Worm (Caenorhabditis elegans) whole organism, L1 larva: ENCODE results near the gene mob-1.

Experiments used
- C16A3.4 ChIP-seq: fragments of 150-350 bp; optimal IDR thresholded peaks from 2 replicates; lab custom pipeline; 2014; ENCODE audit warnings: missing biosample characterization, missing genetic modification characterization
- C34B4.2 ChIP-seq: sonication (generic microtip); optimal IDR thresholded peaks from 2 replicates; lab custom pipeline; 2017; ENCODE audit warnings: mild to moderate bottlenecking, missing genetic modification characterization, missing compliant biosample characterization
- F16B12.6 ChIP-seq: fragments of 150-350 bp; optimal IDR thresholded peaks from 2 replicates; lab custom pipeline; 2014; ENCODE audit warnings: missing biosample characterization, missing genetic modification characterization
- aha-1 ChIP-seq: fragments of 150-350 bp; optimal IDR thresholded peaks from 2 replicates; lab custom pipeline; 2014; ENCODE audit warnings: missing biosample characterization, missing genetic modification characterization
- alr-1 ChIP-seq: fragments of 200-800 bp; sonication (Bioruptor generic); optimal IDR thresholded peaks from 2 replicates; lab custom pipeline; 2018; ENCODE audit warnings: borderline replicate concordance, mild to moderate bottlenecking, missing genetic modification characterization, missing compliant biosample characterization
- ama-1 ChIP-seq: fragments of 150-350 bp; optimal IDR thresholded peaks from 2 replicates; lab custom pipeline; 2014
- ceh-63 ChIP-seq: fragments of 200-800 bp; sonication (Bioruptor generic); optimal IDR thresholded peaks from 2 replicates; lab custom pipeline; 2018; ENCODE audit warnings: mild to moderate bottlenecking, missing genetic modification characterization, missing compliant biosample characterization
- ceh-82 ChIP-seq, 3 experiments: fragments of 150-350 bp in 1 of 3; sonication (generic microtip) in 2 of 3; optimal IDR thresholded peaks; 2 replicates each; lab custom pipeline; 2014 to 2017; ENCODE audit warnings: missing biosample characterization in 3 of 3, missing genetic modification characterization in 3 of 3
- ceh-88 ChIP-seq: fragments of 200-800 bp; sonication (Bioruptor generic); IDR thresholded peaks from 2 replicates; pipeline ENCODE4 v1.3.6; 2022; ENCODE audit warnings: missing genetic modification characterization, missing compliant biosample characterization
- ceh-90 ChIP-seq: sonication (generic microtip); optimal IDR thresholded peaks from 2 replicates; lab custom pipeline; 2016; ENCODE audit warnings: missing genetic modification characterization, missing compliant biosample characterization
- ces-1 ChIP-seq: fragments of 150-350 bp; optimal IDR thresholded peaks from 2 replicates; lab custom pipeline; 2014; ENCODE audit warnings: missing biosample characterization, missing genetic modification reagents, missing genetic modification characterization
- dpl-1 ChIP-seq, 3 experiments: fragments of 150-350 bp in 2 of 3; sonication (generic microtip) in 1 of 3; optimal IDR thresholded peaks; 2 replicates each; lab custom pipeline; 2014 to 2017; ENCODE audit warnings: missing biosample characterization in 3 of 3, missing genetic modification characterization in 3 of 3, missing genetic modification reagents in 3 of 3
- efl-1 ChIP-seq, 4 experiments: fragments of 150-350 bp; optimal IDR thresholded peaks in 3 of 4; peaks in 1 of 4; 1 replicate in 1 of 4; 2 replicates in 3 of 4; lab custom pipeline; 2014; ENCODE audit warnings: missing biosample characterization in 2 of 4, missing genetic modification characterization in 2 of 4, missing genetic modification reagents in 2 of 4
- egl-13 ChIP-seq: sonication (generic microtip); optimal IDR thresholded peaks from 2 replicates; lab custom pipeline; 2016; ENCODE audit warnings: missing genotype, missing genetic modification reagents, missing genetic modification characterization, missing compliant biosample characterization
- egl-27 ChIP-seq, 2 experiments: fragments of 150-350 bp in 1 of 2; sonication (generic microtip); optimal IDR thresholded peaks; 3 replicates each; lab custom pipeline; 2017 to 2018; ENCODE audit warnings: missing biosample characterization in 2 of 2, missing genetic modification characterization in 2 of 2, missing genetic modification reagents in 2 of 2
- elt-3 ChIP-seq, 6 experiments: fragments of 150-350 bp in 1 of 6; sonication (generic microtip); optimal IDR thresholded peaks; 2 replicates each; lab custom pipeline; 2017 to 2018; ENCODE audit warnings: missing biosample characterization in 6 of 6, missing genetic modification characterization in 6 of 6, inconsistent platforms in 1 of 6
- fkh-10 ChIP-seq: sonication (generic microtip); optimal IDR thresholded peaks from 2 replicates; lab custom pipeline; 2017; ENCODE audit warnings: missing biosample characterization, missing genetic modification reagents, missing genetic modification characterization
- fkh-8 ChIP-seq: sonication (generic microtip); optimal IDR thresholded peaks from 2 replicates; lab custom pipeline; 2016; ENCODE audit warnings: mild to moderate bottlenecking, missing genetic modification characterization, missing compliant biosample characterization
- grh-1 ChIP-seq: fragments of 200-800 bp; sonication (Bioruptor generic); IDR thresholded peaks from 2 replicates; pipeline ENCODE4 v1.3.6; 2022; ENCODE audit warnings: missing genetic modification reagents, missing genetic modification characterization, missing compliant biosample characterization
- hpl-2 ChIP-seq: fragments of 150-350 bp; optimal IDR thresholded peaks from 2 replicates; lab custom pipeline; 2014; ENCODE audit warnings: missing biosample characterization, missing genetic modification reagents, missing genetic modification characterization
- irx-1 ChIP-seq: sonication (generic microtip); optimal IDR thresholded peaks from 2 replicates; lab custom pipeline; 2016; ENCODE audit warnings: missing genetic modification characterization, missing compliant biosample characterization
- lin-13 ChIP-seq: fragments of 150-350 bp; optimal IDR thresholded peaks from 2 replicates; lab custom pipeline; 2014; ENCODE audit warnings: missing biosample characterization, missing genetic modification reagents, missing genetic modification characterization
- lin-14 ChIP-seq: fragments of 200-800 bp; sonication (Bioruptor generic); optimal IDR thresholded peaks from 2 replicates; lab custom pipeline; 2018; ENCODE audit warnings: mild to moderate bottlenecking, missing genetic modification characterization, moderate library complexity, missing compliant biosample characterization
- lin-35 ChIP-seq, 2 experiments: fragments of 150-350 bp; optimal IDR thresholded peaks; 2 replicates each; lab custom pipeline; 2014; ENCODE audit warnings: missing biosample characterization in 2 of 2, missing genetic modification characterization in 2 of 2, missing genetic modification reagents in 2 of 2
- lin-39 ChIP-seq: fragments of 150-350 bp; optimal IDR thresholded peaks from 2 replicates; lab custom pipeline; 2014; ENCODE audit warnings: missing biosample characterization, missing genetic modification reagents, missing genetic modification characterization
- mab-9 ChIP-seq: fragments of 200-800 bp; sonication (Bioruptor generic); IDR thresholded peaks from 2 replicates; pipeline ENCODE4 v1.3.6; 2022; ENCODE audit warnings: missing genetic modification reagents, missing genetic modification characterization, missing compliant biosample characterization
- mdl-1 ChIP-seq, 2 experiments: fragments of 150-350 bp; optimal IDR thresholded peaks; 2 replicates each; lab custom pipeline; 2014 to 2017; ENCODE audit warnings: missing biosample characterization in 2 of 2, missing genetic modification characterization in 2 of 2, inconsistent platforms in 1 of 2
- mef-2 ChIP-seq: fragments of 150-350 bp; optimal IDR thresholded peaks from 2 replicates; lab custom pipeline; 2014; ENCODE audit warnings: missing biosample characterization, missing genetic modification characterization
- mep-1 ChIP-seq: fragments of 150-350 bp; optimal IDR thresholded peaks from 2 replicates; lab custom pipeline; 2014; ENCODE audit warnings: missing biosample characterization, missing genetic modification characterization
- nhr-11 ChIP-seq: fragments of 150-350 bp; optimal IDR thresholded peaks from 2 replicates; lab custom pipeline; 2014; ENCODE audit warnings: missing biosample characterization, missing genetic modification characterization
- nhr-19 ChIP-seq: fragments of 200-800 bp; sonication (Bioruptor generic); conservative IDR thresholded peaks from 2 replicates; pipeline ENCODE4 v1.3.6; 2022; ENCODE audit warnings: missing genetic modification characterization, missing compliant biosample characterization
- nhr-237 ChIP-seq: fragments of 150-350 bp; optimal IDR thresholded peaks from 2 replicates; lab custom pipeline; 2014; ENCODE audit warnings: missing biosample characterization, missing genetic modification characterization
- nhr-28 ChIP-seq: fragments of 150-350 bp; optimal IDR thresholded peaks from 2 replicates; lab custom pipeline; 2014; ENCODE audit warnings: missing biosample characterization, missing genetic modification characterization
- pag-3 ChIP-seq: sonication (generic microtip); optimal IDR thresholded peaks from 2 replicates; lab custom pipeline; 2017; ENCODE audit warnings: missing genetic modification characterization, mild to moderate bottlenecking, missing compliant biosample characterization, antibody characterized with exemption, borderline replicate concordance; ENCODE audit not compliant: insufficient read depth
- pqm-1 ChIP-seq: sonication (generic microtip); optimal IDR thresholded peaks from 3 replicates; lab custom pipeline; 2017; ENCODE audit warnings: missing biosample characterization, missing genetic modification characterization
- sox-4 ChIP-seq: sonication (generic microtip); optimal IDR thresholded peaks from 2 replicates; lab custom pipeline; 2016; ENCODE audit warnings: missing genetic modification characterization, missing compliant biosample characterization
- sup-37 ChIP-seq: fragments of 200-800 bp; sonication (Bioruptor generic); optimal IDR thresholded peaks from 2 replicates; lab custom pipeline; 2018; ENCODE audit warnings: mild to moderate bottlenecking, missing genetic modification characterization, missing compliant biosample characterization
- tbx-2 ChIP-seq: sonication (generic microtip); optimal IDR thresholded peaks from 2 replicates; lab custom pipeline; 2016; ENCODE audit warnings: missing genetic modification characterization, missing compliant biosample characterization
- unc-130 ChIP-seq: fragments of 150-350 bp; optimal IDR thresholded peaks from 2 replicates; lab custom pipeline; 2017; ENCODE audit warnings: missing biosample characterization, missing genetic modification characterization, inconsistent platforms
- unc-62 ChIP-seq: fragments of 150-350 bp; optimal IDR thresholded peaks from 2 replicates; lab custom pipeline; 2014; ENCODE audit warnings: missing biosample characterization, missing genetic modification reagents, missing genetic modification characterization
- unc-86 ChIP-seq: sonication (generic microtip); optimal IDR thresholded peaks from 2 replicates; lab custom pipeline; 2016; ENCODE audit warnings: missing genetic modification characterization, missing compliant biosample characterization
- vab-15 ChIP-seq: sonication (generic microtip); optimal IDR thresholded peaks from 2 replicates; lab custom pipeline; 2017; ENCODE audit warnings: missing genotype, mild to moderate bottlenecking, missing genetic modification characterization, missing compliant biosample characterization
- xbp-1 ChIP-seq: sonication (generic microtip); optimal IDR thresholded peaks from 2 replicates; lab custom pipeline; 2016; ENCODE audit warnings: missing genetic modification characterization, missing compliant biosample characterization
- ztf-4 ChIP-seq: fragments of 150-350 bp; optimal IDR thresholded peaks from 2 replicates; lab custom pipeline; 2014; ENCODE audit warnings: missing biosample characterization, missing genetic modification characterization

The mob-1 gene

DNA sequence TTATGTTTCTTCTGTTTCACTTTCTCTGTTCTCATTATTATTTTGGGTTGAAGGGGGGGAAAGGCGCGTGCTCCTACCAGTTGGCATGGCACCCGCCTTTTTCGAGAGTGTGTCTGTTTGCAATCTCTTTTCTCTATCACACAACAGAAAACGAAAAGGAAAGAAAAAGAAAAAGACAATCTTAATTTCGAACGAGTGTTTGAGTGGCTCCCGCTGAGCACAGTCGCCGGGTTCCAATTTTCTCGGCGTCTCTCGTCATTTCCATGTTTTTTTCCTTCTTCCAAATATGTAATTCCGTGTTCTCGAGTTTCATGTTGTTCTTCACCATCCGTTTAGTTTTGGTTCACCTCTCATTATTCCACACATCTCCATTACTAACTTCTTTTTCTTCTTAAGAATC, 18.2 kb upstream of the mob-1 start, which contains the start of gene F38H4.3:
Gene F38H4.3 (plus strand): TSS at position 301 of the 400 bp plus-strand sequence.
- TF ChIP-seq unc-62 (GFP tag; lab: Kevin White, UChicago) = no peak
- peak; percentile 7 for TF ChIP-seq fkh-8 (tag; lab: Kevin White, UChicago)

ce11 chrIV:11847771-11848312, 12.5 kb upstream of the mob-1 start, which contains the start of the genes F38H4.6 and F38H4.4:
F38H4.6 (minus strand) TSS chrIV:11847871.
F38H4.4 (plus strand) TSS chrIV:11848262.
- TF ChIP-seq sox-4 (tag; lab: Kevin White, UChicago) (no peak), vab-15 (tag; lab: Kevin White, UChicago) (no peak), unc-62 (GFP tag; lab: Kevin White, UChicago) (no peak), lin-13 (GFP tag; lab: Kevin White, UChicago) (no peak), lin-14 (GFP tag; lab: Kevin White, UChicago) (no peak), mdl-1 (tag; optimal IDR thresholded peaks at IDR 0.05; lab: Kevin White, UChicago) (no peak)

- no peak for TF ChIP-seq lin-14 (GFP tag; lab: Kevin White, UChicago)
- no peak for TF ChIP-seq ztf-4 (tag; lab: Kevin White, UChicago)
- no peak for TF ChIP-seq pqm-1 (tag; lab: Kevin White, UChicago)
- no peak for TF ChIP-seq vab-15 (tag; lab: Kevin White, UChicago)
- no peak for TF ChIP-seq fkh-10
- TF ChIP-seq lin-35 (GFP tag; optimal IDR thresholded peaks at IDR 0.05; lab: Kevin White, UChicago) = no peak
- TF ChIP-seq C34B4.2 (tag; lab: Kevin White, UChicago) = no peak
These were observed 8.5 kb upstream of the mob-1 start, which contains the start of gene F38H4.5 for ce11 chrIV:11851882-11852281. F38H4.5 (plus strand) TSS chrIV:11852182.

ce11 chrIV:11854777-11855176, 5.6 kb upstream of the mob-1 start, which contains the start of gene tag-30:
tag-30 (minus strand) TSS chrIV:11855159.
- no peak for TF ChIP-seq elt-3 (tag; optimal IDR thresholded peaks at IDR 0.05; lab: Kevin White, UChicago)
- no peak for TF ChIP-seq aha-1
- TF ChIP-seq efl-1 (optimal IDR thresholded peaks at IDR 0.05; lab: Kevin White, UChicago) = peak; percentile 54 to 61
- TF ChIP-seq efl-1 (GFP tag; optimal IDR thresholded peaks at IDR 0.05 in 1 of 2; lab: Kevin White, UChicago) = peak; percentile 57 to 87
- peak; percentile 54 for TF ChIP-seq ama-1 (lab: Kevin White, UChicago)
- peak; percentile 81 for TF ChIP-seq lin-14 (GFP tag; lab: Kevin White, UChicago)
- TF ChIP-seq unc-86 (tag; lab: Kevin White, UChicago) = no peak
- TF ChIP-seq egl-27 (tag; optimal IDR thresholded peaks at IDR 0.05; lab: Kevin White, UChicago) = no peak
- TF ChIP-seq sup-37 (GFP tag; lab: Kevin White, UChicago) = no peak
- TF ChIP-seq grh-1 (GFP tag; lab: Robert Waterston, UW) = no peak
- peak; percentile 67 for TF ChIP-seq C16A3.4 (tag; lab: Kevin White, UChicago)
- no peak for TF ChIP-seq vab-15 (tag; lab: Kevin White, UChicago)
- TF ChIP-seq mep-1 = no peak
- TF ChIP-seq nhr-237 (tag; lab: Kevin White, UChicago) = no peak
- no peak for TF ChIP-seq nhr-19 (GFP tag; lab: Robert Waterston, UW)
- TF ChIP-seq unc-62 (GFP tag; lab: Kevin White, UChicago) = no peak
- no peak for TF ChIP-seq hpl-2
- TF ChIP-seq unc-130 = peak; percentile 32
- peak; percentile 19 for TF ChIP-seq irx-1 (tag; lab: Kevin White, UChicago)
- no peak for TF ChIP-seq pag-3 (tag; lab: Kevin White, UChicago)
- TF ChIP-seq mef-2 = no peak
- peak; percentile 43 for TF ChIP-seq xbp-1 (tag; lab: Kevin White, UChicago)
- no peak for TF ChIP-seq mab-9 (GFP tag; lab: Robert Waterston, UW)
- TF ChIP-seq tbx-2 (tag; lab: Kevin White, UChicago) = peak; percentile 37
- no peak for TF ChIP-seq C34B4.2 (tag; lab: Kevin White, UChicago)
- TF ChIP-seq ceh-90 (tag; lab: Kevin White, UChicago) = no peak
- no peak for TF ChIP-seq ceh-88 (GFP tag; lab: Robert Waterston, UW)
- TF ChIP-seq ceh-82 (tag; optimal IDR thresholded peaks at IDR 0.05; lab: Kevin White, UChicago) = peak in 1 of 3 experiments; percentile 26
- no peak for TF ChIP-seq alr-1 (tag; lab: Kevin White, UChicago)
- peak; percentile 17 to 69 (median 49) for TF ChIP-seq dpl-1 (GFP tag; optimal IDR thresholded peaks at IDR 0.05; lab: Kevin White, UChicago)
- TF ChIP-seq nhr-28 (tag; lab: Kevin White, UChicago) = no peak
- TF ChIP-seq lin-39 = no peak
- TF ChIP-seq fkh-8 (tag; lab: Kevin White, UChicago) = no peak
- no peak for TF ChIP-seq ztf-4 (tag; lab: Kevin White, UChicago)
- TF ChIP-seq ceh-63 = no peak
- TF ChIP-seq F16B12.6 (tag; lab: Kevin White, UChicago) = peak; percentile 13
- no peak for TF ChIP-seq egl-13 (tag; lab: Kevin White, UChicago)
- TF ChIP-seq nhr-11 (tag; lab: Kevin White, UChicago) = no peak
- no peak for TF ChIP-seq ces-1 (GFP tag; lab: Kevin White, UChicago)
